Fruit fly (Drosophila melanogaster) whole organism, prepupa: ENCODE data around the gene Cyp313a1.

Experiments
- CG10669 ChIP-seq: fragments of 200-800 bp; sonication (Bioruptor generic); optimal IDR thresholded peaks from 3 replicates; lab custom pipeline; 2018; ENCODE audit warnings: missing biosample characterization, mild to moderate bottlenecking, missing genetic modification characterization, moderate library complexity
- CG11294 ChIP-seq: fragments of 200-800 bp; sonication (Bioruptor generic); IDR thresholded peaks from 2 replicates; pipeline ENCODE4 v1.3.6; 2022; ENCODE audit warnings: missing biosample characterization, missing genetic modification characterization
- CG11762 ChIP-seq: fragments of 200-800 bp; sonication (Bioruptor generic); optimal IDR thresholded peaks from 3 replicates; lab custom pipeline; 2016; ENCODE audit warnings: missing biosample characterization, missing genetic modification characterization; ENCODE audit not compliant: insufficient read depth
- CG11902 ChIP-seq: fragments of 200-800 bp; sonication (Bioruptor generic); optimal IDR thresholded peaks from 3 replicates; lab custom pipeline; 2016; ENCODE audit warnings: missing biosample characterization, missing genetic modification characterization
- CG15336 ChIP-seq: fragments of 200-800 bp; sonication (Bioruptor generic); IDR thresholded peaks from 2 replicates; pipeline ENCODE4 v1.3.6; 2022; ENCODE audit warnings: missing biosample characterization, missing genetic modification characterization
- CG31627 ChIP-seq: fragments of 200-800 bp; sonication (Bioruptor generic); optimal IDR thresholded peaks from 3 replicates; lab custom pipeline; 2016; ENCODE audit warnings: missing biosample characterization, missing genetic modification characterization
- CG32006 ChIP-seq: fragments of 200-800 bp; sonication (Bioruptor generic); optimal IDR thresholded peaks from 3 replicates; lab custom pipeline; 2017; ENCODE audit warnings: missing biosample characterization, mild to moderate bottlenecking, missing genetic modification characterization
- CG34406 ChIP-seq: fragments of 200-800 bp; sonication (Bioruptor generic); optimal IDR thresholded peaks from 3 replicates; lab custom pipeline; 2016; ENCODE audit warnings: missing biosample characterization, missing genetic modification characterization
- CG3919 ChIP-seq: fragments of 200-800 bp; sonication (Bioruptor generic); optimal IDR thresholded peaks from 3 replicates; lab custom pipeline; 2016; ENCODE audit warnings: missing biosample characterization, missing genetic modification characterization
- CG4318 ChIP-seq: fragments of 200-800 bp; sonication (Bioruptor generic); optimal IDR thresholded peaks from 3 replicates; lab custom pipeline; 2017; ENCODE audit warnings: missing biosample characterization, mild to moderate bottlenecking, missing genetic modification characterization
- CG6163 ChIP-seq: fragments of 200-800 bp; sonication (Bioruptor generic); IDR thresholded peaks from 3 replicates; pipeline ENCODE4 v1.3.6; 2022; ENCODE audit warnings: missing biosample characterization, missing genetic modification characterization
- CG6276 ChIP-seq: fragments of 200-800 bp; sonication (Bioruptor generic); optimal IDR thresholded peaks from 2 replicates; lab custom pipeline; 2017; ENCODE audit warnings: missing biosample characterization, mild to moderate bottlenecking, missing genetic modification characterization
- CG6792 ChIP-seq: fragments of 200-800 bp; sonication (Bioruptor generic); optimal IDR thresholded peaks from 3 replicates; lab custom pipeline; 2016; ENCODE audit warnings: missing biosample characterization, missing genetic modification characterization
- CG6808 ChIP-seq: fragments of 200-800 bp; sonication (Bioruptor generic); optimal IDR thresholded peaks from 3 replicates; lab custom pipeline; 2017; ENCODE audit warnings: missing biosample characterization, missing genetic modification characterization, mild to moderate bottlenecking, moderate library complexity, missing genetic modification reagents
- CG6854 ChIP-seq: fragments of 200-800 bp; sonication (Bioruptor generic); optimal IDR thresholded peaks from 2 replicates; lab custom pipeline; 2017; ENCODE audit warnings: missing biosample characterization, mild to moderate bottlenecking, missing genetic modification characterization
- CG7368 ChIP-seq: fragments of 200-800 bp; sonication (Bioruptor generic); optimal IDR thresholded peaks from 3 replicates; lab custom pipeline; 2016; ENCODE audit warnings: missing biosample characterization, missing genetic modification characterization
- CG8119 ChIP-seq: fragments of 200-800 bp; sonication (Bioruptor generic); IDR thresholded peaks from 3 replicates; pipeline ENCODE4 v1.3.6; 2022; ENCODE audit warnings: missing biosample characterization, missing genetic modification characterization
- CG8319 ChIP-seq: fragments of 200-800 bp; sonication (Bioruptor generic); optimal IDR thresholded peaks from 3 replicates; lab custom pipeline; 2016; ENCODE audit warnings: missing biosample characterization, missing genetic modification characterization
- CG8632 ChIP-seq: fragments of 200-800 bp; sonication (Bioruptor generic); optimal IDR thresholded peaks from 3 replicates; lab custom pipeline; 2016; ENCODE audit warnings: missing biosample characterization, missing genetic modification characterization
- Eip75B ChIP-seq: fragments of 200-800 bp; sonication (Bioruptor generic); optimal IDR thresholded peaks from 3 replicates; lab custom pipeline; 2016; ENCODE audit warnings: missing biosample characterization, missing genetic modification characterization
- Eip78C ChIP-seq: fragments of 200-800 bp; sonication (Bioruptor generic); peaks from one replicate; lab custom pipeline; 2016; ENCODE audit warnings: missing biosample characterization, missing genetic modification characterization
- Ets21C ChIP-seq: fragments of 200-800 bp; sonication (Bioruptor generic); optimal IDR thresholded peaks from 3 replicates; lab custom pipeline; 2016; ENCODE audit warnings: missing biosample characterization, missing genetic modification characterization
- Ets96B ChIP-seq: fragments of 200-800 bp; optimal IDR thresholded peaks from 2 replicates; lab custom pipeline; 2019; ENCODE audit warnings: missing biosample characterization, mild to moderate bottlenecking, missing genetic modification characterization, moderate library complexity
- Gug ChIP-seq: fragments of 200-800 bp; sonication (Bioruptor generic); IDR thresholded peaks from 2 replicates; pipeline ENCODE4 v1.3.6; 2022; ENCODE audit warnings: missing biosample characterization, missing genetic modification characterization
- Hr39 ChIP-seq: fragments of 200-800 bp; sonication (Bioruptor generic); optimal IDR thresholded peaks from 2 replicates; lab custom pipeline; 2016; ENCODE audit warnings: missing biosample characterization, missing genetic modification characterization
- Hr4 ChIP-seq: fragments of 200-800 bp; sonication (Bioruptor generic); optimal IDR thresholded peaks from 3 replicates; lab custom pipeline; 2016; ENCODE audit warnings: missing biosample characterization, missing genetic modification characterization
- Lpt ChIP-seq: fragments of 200-800 bp; sonication (Bioruptor generic); optimal IDR thresholded peaks from 3 replicates; lab custom pipeline; 2016; ENCODE audit warnings: missing biosample characterization, missing genetic modification characterization
- Met ChIP-seq: fragments of 200-800 bp; sonication (Bioruptor generic); optimal IDR thresholded peaks from 3 replicates; lab custom pipeline; 2016; ENCODE audit warnings: missing biosample characterization, missing genetic modification characterization
- OdsH ChIP-seq: fragments of 200-800 bp; sonication (Bioruptor generic); optimal IDR thresholded peaks from 3 replicates; lab custom pipeline; 2016; ENCODE audit warnings: missing biosample characterization, missing genetic modification characterization
- Smox ChIP-seq: fragments of 200-800 bp; sonication (Bioruptor generic); optimal IDR thresholded peaks from 3 replicates; lab custom pipeline; 2016; ENCODE audit warnings: missing biosample characterization, missing genetic modification characterization
- Sox102F ChIP-seq: fragments of 200-800 bp; sonication (Bioruptor generic); optimal IDR thresholded peaks from 2 replicates; lab custom pipeline; 2016; ENCODE audit warnings: missing biosample characterization, mild to moderate bottlenecking, missing genetic modification characterization
- Sox14 ChIP-seq: fragments of 200-800 bp; sonication (Bioruptor generic); optimal IDR thresholded peaks from 3 replicates; lab custom pipeline; 2016; ENCODE audit warnings: missing biosample characterization, missing genetic modification characterization
- Sox15 ChIP-seq: fragments of 200-800 bp; sonication (Bioruptor generic); optimal IDR thresholded peaks from 3 replicates; lab custom pipeline; 2016; ENCODE audit warnings: missing biosample characterization, missing genetic modification characterization
- achi ChIP-seq: fragments of 200-800 bp; sonication (Bioruptor generic); optimal IDR thresholded peaks from 3 replicates; lab custom pipeline; 2016; ENCODE audit warnings: missing biosample characterization, missing genetic modification characterization
- acj6 ChIP-seq: fragments of 200-800 bp; sonication (Bioruptor generic); optimal IDR thresholded peaks from 3 replicates; lab custom pipeline; 2016; ENCODE audit warnings: missing biosample characterization, missing genetic modification characterization
- cyc ChIP-seq: fragments of 200-800 bp; sonication (Bioruptor generic); optimal IDR thresholded peaks from 3 replicates; lab custom pipeline; 2016; ENCODE audit warnings: missing biosample characterization, missing genetic modification characterization
- dsx ChIP-seq: fragments of 200-800 bp; optimal IDR thresholded peaks from 3 replicates; lab custom pipeline; 2019; ENCODE audit warnings: missing biosample characterization, mild to moderate bottlenecking, missing genetic modification characterization, moderate library complexity; ENCODE audit not compliant: poor library complexity, severe bottlenecking
- eg ChIP-seq: fragments of 200-800 bp; sonication (Bioruptor generic); IDR thresholded peaks from 3 replicates; pipeline ENCODE4 v1.3.6; 2022; ENCODE audit warnings: missing biosample characterization, missing genetic modification characterization
- esn ChIP-seq: fragments of 200-800 bp; sonication (Bioruptor generic); optimal IDR thresholded peaks from 2 replicates; lab custom pipeline; 2016; ENCODE audit warnings: missing biosample characterization, mild to moderate bottlenecking, missing genetic modification characterization, moderate library complexity
- fkh ChIP-seq: fragments of 200-800 bp; sonication (Bioruptor generic); optimal IDR thresholded peaks from 3 replicates; lab custom pipeline; 2017; ENCODE audit warnings: missing biosample characterization, mild to moderate bottlenecking, missing genetic modification characterization, moderate library complexity
- lz ChIP-seq: fragments of 200-800 bp; sonication (Bioruptor generic); optimal IDR thresholded peaks from 3 replicates; lab custom pipeline; 2016; ENCODE audit warnings: missing biosample characterization, missing genetic modification characterization
- net ChIP-seq: fragments of 200-800 bp; sonication (Bioruptor generic); optimal IDR thresholded peaks from 3 replicates; lab custom pipeline; 2016; ENCODE audit warnings: missing biosample characterization, missing genetic modification characterization
- pdm3 ChIP-seq: fragments of 200-800 bp; sonication (Bioruptor generic); optimal IDR thresholded peaks from 3 replicates; lab custom pipeline; 2016; ENCODE audit warnings: missing biosample characterization, missing genetic modification characterization
- salr ChIP-seq, 2 experiments: fragments of 200-800 bp; sonication (Bioruptor generic); optimal IDR thresholded peaks; 3 replicates each; lab custom pipeline; 2016 to 2018; ENCODE audit warnings: missing biosample characterization in 2 of 2, missing genetic modification characterization in 2 of 2, mild to moderate bottlenecking in 1 of 2
- spab ChIP-seq: fragments of 200-800 bp; sonication (Bioruptor generic); optimal IDR thresholded peaks from 2 replicates; lab custom pipeline; 2017; ENCODE audit warnings: missing biosample characterization, mild to moderate bottlenecking, missing genetic modification characterization, missing genetic modification reagents
- ss ChIP-seq, 2 experiments: fragments of 200-800 bp; sonication (Bioruptor generic); optimal IDR thresholded peaks; 2 replicates in 1 of 2; 3 replicates in 1 of 2; lab custom pipeline; 2017 to 2018; ENCODE audit warnings: mild to moderate bottlenecking in 2 of 2, missing biosample characterization in 2 of 2, missing genetic modification characterization in 2 of 2, moderate library complexity in 1 of 2
- svp ChIP-seq: fragments of 200-800 bp; sonication (Bioruptor generic); peaks from one replicate; lab custom pipeline; 2016; ENCODE audit warnings: missing biosample characterization, missing genetic modification characterization
- topi ChIP-seq: fragments of 200-800 bp; sonication (Bioruptor generic); optimal IDR thresholded peaks from 3 replicates; lab custom pipeline; 2016; ENCODE audit warnings: missing biosample characterization, missing genetic modification characterization

Cyp313a1 gene

DNA sequence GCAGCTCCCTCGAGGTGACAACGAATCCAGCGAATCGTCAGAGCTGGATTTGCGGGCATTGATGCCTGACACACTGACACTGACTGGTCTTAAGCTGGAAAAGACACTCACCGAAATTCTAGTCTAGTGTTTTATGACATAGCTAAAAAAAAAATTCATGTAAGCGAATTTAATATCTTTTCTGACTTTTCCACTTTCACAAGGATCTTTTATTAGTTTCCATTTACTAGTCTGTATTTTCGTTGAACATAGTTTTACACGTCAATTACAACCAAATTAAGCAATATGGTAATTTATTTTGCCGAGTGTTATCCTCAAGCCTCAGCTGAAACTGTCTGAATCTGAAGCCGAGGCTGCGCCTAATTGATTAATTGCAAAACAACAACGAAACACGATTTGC, 24.5 kb upstream of the Cyp313a1 start:
- peak; percentile 16 for TF ChIP-seq Sox14 (GFP tag; lab: Kevin White, UChicago)
- peak; percentile 27 for TF ChIP-seq CG10669
- TF ChIP-seq CG6808: no peak
- no peak for TF ChIP-seq CG11902 (GFP tag; lab: Kevin White, UChicago)
- peak; percentile 27 for TF ChIP-seq Smox (GFP tag; lab: Kevin White, UChicago)
- TF ChIP-seq eg: 0 out of 3 replicates have a peak, but pooled peaks have one; percentile 27
- TF ChIP-seq CG32006: peak; percentile 24
- TF ChIP-seq topi: peak; percentile 42
- peak; percentile 86 for TF ChIP-seq Eip78C (GFP tag; lab: Kevin White, UChicago)
- TF ChIP-seq CG8119 (GFP tag; lab: Robert Waterston, UW): no peak
- TF ChIP-seq CG34406 (GFP tag; lab: Kevin White, UChicago): peak; percentile 36
- TF ChIP-seq Eip75B (GFP tag; lab: Kevin White, UChicago): peak; percentile 33
- no peak for TF ChIP-seq CG4318 (GFP tag; lab: Kevin White, UChicago)
- peak; percentile 16 for TF ChIP-seq Ets21C (GFP tag; lab: Kevin White, UChicago)
- peak; percentile 21 for TF ChIP-seq lz (GFP tag; lab: Kevin White, UChicago)
- TF ChIP-seq CG8319 (GFP tag; lab: Kevin White, UChicago): no peak
- peak; percentile 76 for TF ChIP-seq svp (GFP tag; lab: Kevin White, UChicago)
- TF ChIP-seq cyc: peak; percentile 26
- TF ChIP-seq salr (GFP tag; optimal IDR thresholded peaks at IDR 0.05; lab: Kevin White, UChicago): no peak
- peak; percentile 55 for TF ChIP-seq Sox102F (GFP tag; lab: Kevin White, UChicago)
- no peak for TF ChIP-seq CG8632 (GFP tag; lab: Kevin White, UChicago)
- TF ChIP-seq dsx (GFP tag; lab: Kevin White, UChicago): no peak
- peak; percentile 40; the same call in 1 of the 2 replicates for TF ChIP-seq CG15336
- peak; percentile 3 for TF ChIP-seq net (GFP tag; lab: Kevin White, UChicago)
- TF ChIP-seq Met (GFP tag; lab: Kevin White, UChicago): peak; percentile 48
- TF ChIP-seq achi (GFP tag; lab: Kevin White, UChicago): peak; percentile 15
- TF ChIP-seq CG31627 (GFP tag; lab: Kevin White, UChicago): peak; percentile 44
- peak; percentile 16 for TF ChIP-seq pdm3
- TF ChIP-seq Hr39 (GFP tag; lab: Kevin White, UChicago): peak; percentile 44
- TF ChIP-seq esn (GFP tag; lab: Kevin White, UChicago): peak; percentile 51
- TF ChIP-seq OdsH (GFP tag; lab: Kevin White, UChicago): peak; percentile 17
- TF ChIP-seq fkh: no peak
- peak; percentile 15 for TF ChIP-seq Hr4 (GFP tag; lab: Kevin White, UChicago)
- TF ChIP-seq ss (GFP tag; optimal IDR thresholded peaks at IDR 0.05; lab: Kevin White, UChicago): no peak
- peak; percentile 32 for TF ChIP-seq CG3919 (GFP tag; lab: Kevin White, UChicago)
- 0 out of 3 replicates have a peak, but pooled peaks have one; percentile 42 for TF ChIP-seq CG6163

DNA sequence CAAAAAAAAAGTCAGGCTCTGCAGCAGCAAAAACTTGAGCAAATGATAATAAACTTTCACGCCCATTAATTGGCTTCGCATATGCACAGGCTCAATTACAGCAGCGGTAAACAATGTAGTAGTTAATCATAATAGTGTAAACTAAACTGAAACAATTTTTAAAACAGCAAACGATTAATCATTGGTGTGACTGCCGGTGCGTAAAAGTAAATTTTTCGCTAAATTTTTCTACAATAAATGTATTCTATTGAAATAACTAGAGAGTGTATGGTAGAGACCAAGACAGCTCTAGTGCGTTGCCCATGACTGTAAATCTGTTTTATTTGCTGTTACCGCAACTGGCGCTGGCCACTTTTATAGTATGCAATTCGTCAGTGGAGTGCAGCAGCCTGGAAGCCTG, 22.8 kb upstream of the Cyp313a1 start:
- TF ChIP-seq Ets21C (GFP tag; lab: Kevin White, UChicago): peak; percentile 41
- TF ChIP-seq CG3919 (GFP tag; lab: Kevin White, UChicago): peak; percentile 59
- TF ChIP-seq esn (GFP tag; lab: Kevin White, UChicago): peak; percentile 72
- TF ChIP-seq topi: peak; percentile 44
- peak; percentile 2 for TF ChIP-seq spab (GFP tag; lab: Kevin White, UChicago)
- TF ChIP-seq CG32006: peak; percentile 82
- peak; percentile 42 for TF ChIP-seq CG11902 (GFP tag; lab: Kevin White, UChicago)
- peak; percentile 50 for TF ChIP-seq CG11762
- no peak for TF ChIP-seq CG11294 (GFP tag; lab: Robert Waterston, UW)
- peak; percentile 83 for TF ChIP-seq CG8119 (GFP tag; lab: Robert Waterston, UW)
- TF ChIP-seq CG8319 (GFP tag; lab: Kevin White, UChicago): peak; percentile 56
- TF ChIP-seq Hr39 (GFP tag; lab: Kevin White, UChicago): peak; percentile 66
- TF ChIP-seq eg: peak; percentile 78
- TF ChIP-seq CG6276 (GFP tag; lab: Kevin White, UChicago): peak; percentile 75
- peak; percentile 75 for TF ChIP-seq net (GFP tag; lab: Kevin White, UChicago)
- TF ChIP-seq Sox15 (GFP tag; lab: Kevin White, UChicago): peak; percentile 61
- peak; percentile 1 for TF ChIP-seq cyc
- peak; percentile 97 for TF ChIP-seq Eip78C (GFP tag; lab: Kevin White, UChicago)
- TF ChIP-seq Sox14 (GFP tag; lab: Kevin White, UChicago): peak; percentile 59
- peak; percentile 80 for TF ChIP-seq pdm3
- TF ChIP-seq svp (GFP tag; lab: Kevin White, UChicago): peak; percentile 86
- peak; percentile 79 for TF ChIP-seq acj6
- TF ChIP-seq Ets96B (tag; lab: Kevin White, UChicago): peak; percentile 58
- no peak for TF ChIP-seq CG6854 (GFP tag; lab: Kevin White, UChicago)
- TF ChIP-seq fkh: no peak
- TF ChIP-seq CG6792 (GFP tag; lab: Kevin White, UChicago): peak; percentile 82
- TF ChIP-seq Eip75B (GFP tag; lab: Kevin White, UChicago): peak; percentile 71
- peak; percentile 11 for TF ChIP-seq Lpt (GFP tag; lab: Kevin White, UChicago)
- TF ChIP-seq Hr4 (GFP tag; lab: Kevin White, UChicago): peak; percentile 87
- TF ChIP-seq Gug (GFP tag; lab: Robert Waterston, UW): no peak
- TF ChIP-seq CG7368 (GFP tag; lab: Kevin White, UChicago): peak; percentile 39
